Worm (Caenorhabditis elegans) whole organism, L1 larva: ENCODE data around the gene F47H4.2.

Experiments used
- blmp-1 ChIP-seq: fragments of 150-350 bp; optimal IDR thresholded peaks from 2 replicates; lab custom pipeline; 2014; ENCODE audit warnings: missing biosample characterization, missing genetic modification characterization
- nhr-84 ChIP-seq: sonication (generic microtip); optimal IDR thresholded peaks from 2 replicates; lab custom pipeline; 2017; ENCODE audit warnings: missing biosample characterization, missing genetic modification characterization
- snpc-4 ChIP-seq: fragments of 150-350 bp; optimal IDR thresholded peaks from 2 replicates; lab custom pipeline; 2014; ENCODE audit warnings: missing biosample characterization, missing genetic modification characterization
- xbp-1 ChIP-seq: sonication (generic microtip); optimal IDR thresholded peaks from 2 replicates; lab custom pipeline; 2016; ENCODE audit warnings: missing genetic modification characterization, missing compliant biosample characterization

ce11 chrV:17312386-17312785, 40.7 kb upstream of the F47H4.2 start, which contains the start of gene Y61B8B.3:
- TF ChIP-seq snpc-4 (tag; lab: Kevin White, UChicago) (no peak), blmp-1 (tag; lab: Kevin White, UChicago) (no peak), xbp-1 (tag; lab: Kevin White, UChicago) (no peak), nhr-84 (tag; lab: Kevin White, UChicago) (no peak)
